Worm (Caenorhabditis elegans): Measurements from ENCODE around the gene cyp-35C1.

- TF ChIP-seq dpl-1 (GFP tag; optimal IDR thresholded peaks at IDR 0.05) (no peak), egl-27 (tag; optimal IDR thresholded peaks at IDR 0.05) (no peak), nhr-71 (tag; optimal IDR thresholded peaks at IDR 0.05) (no peak), ztf-4 (tag; optimal IDR thresholded peaks at IDR 0.05) (no peak), nhr-12 (tag; optimal IDR thresholded peaks at IDR 0.05) (no peak), hlh-4 (tag; optimal IDR thresholded peaks at IDR 0.05) (no peak)
Observed at ce11 chrV:13915390-13915789, 17.1 kb upstream of the cyp-35C1 start, which contains the start of gene gcy-32.

All from whole organism, L1 larva.